Worm (Caenorhabditis elegans) whole organism, midembryonic: ENCODE measurements around the gene R13A1.3.

ENCODE experiments used
- T22C8.4 ChIP-seq: fragments of 200-800 bp; sonication (Bioruptor generic); IDR thresholded peaks from 2 replicates; pipeline ENCODE4 v1.3.6; 2022; ENCODE audit warnings: missing genetic modification characterization, missing compliant biosample characterization
- cog-1 ChIP-seq: sonication (generic microtip); optimal IDR thresholded peaks from 2 replicates; lab custom pipeline; 2016; ENCODE audit warnings: missing genetic modification characterization, missing compliant biosample characterization
- flt-1 ChIP-seq: fragments of 200-800 bp; sonication (Bioruptor generic); IDR thresholded peaks from 2 replicates; pipeline ENCODE4 v1.3.6; 2022; ENCODE audit warnings: missing genetic modification characterization, missing compliant biosample characterization
- klf-2 ChIP-seq: fragments of 200-800 bp; sonication (Bioruptor generic); conservative IDR thresholded peaks from 2 replicates; pipeline ENCODE4 v1.3.6; 2022; ENCODE audit warnings: missing genetic modification reagents, missing genetic modification characterization, missing compliant biosample characterization
- med-1 ChIP-seq: sonication (generic microtip); optimal IDR thresholded peaks from 2 replicates; lab custom pipeline; 2017; ENCODE audit warnings: missing genetic modification characterization, mild to moderate bottlenecking, missing compliant biosample characterization, antibody characterized with exemption, missing genetic modification reagents; ENCODE audit not compliant: insufficient read depth
- ref-1 ChIP-seq: fragments of 200-800 bp; sonication (Bioruptor generic); conservative IDR thresholded peaks from 2 replicates; pipeline ENCODE4 v1.3.6; 2022; ENCODE audit warnings: missing genetic modification reagents, missing genetic modification characterization, missing compliant biosample characterization
- tab-1 ChIP-seq: fragments of 200-800 bp; sonication (Bioruptor generic); IDR thresholded peaks from 2 replicates; pipeline ENCODE4 v1.3.6; 2022; ENCODE audit warnings: missing genetic modification characterization, missing compliant biosample characterization
- ztf-23 ChIP-seq: fragments of 200-800 bp; sonication (Bioruptor generic); IDR thresholded peaks from 2 replicates; pipeline ENCODE4 v1.3.6; 2022; ENCODE audit warnings: missing genetic modification reagents, missing genetic modification characterization, missing compliant biosample characterization
- ztf-29 ChIP-seq: fragments of 200-800 bp; sonication (Bioruptor generic); IDR thresholded peaks from 2 replicates; pipeline ENCODE4 v1.3.6; 2022; ENCODE audit warnings: missing genetic modification reagents, missing genetic modification characterization, missing compliant biosample characterization

Gene R13A1.3

ce11 chrIV:7188528-7189422 is 15.0 kb upstream of the R13A1.3 start, which contains the start of gene srlf-7:
Gene srlf-7, plus strand, starts transcription at chrIV:7189287.
- TF ChIP-seq klf-2 (GFP tag; lab: Robert Waterston, UW) (no peak), cog-1 (tag; lab: Kevin White, UChicago) (no peak), ref-1 (GFP tag; lab: Robert Waterston, UW) (no peak), tab-1 (GFP tag; lab: Robert Waterston, UW) (no peak), med-1 (GFP tag; lab: Kevin White, UChicago) (no peak), ztf-29 (GFP tag; lab: Robert Waterston, UW) (no peak), ztf-23 (GFP tag; lab: Robert Waterston, UW) (no peak), flt-1 (GFP tag; lab: Robert Waterston, UW) (no peak), T22C8.4 (no peak)

- TF ChIP-seq T22C8.4 (no peak), ref-1 (GFP tag; lab: Robert Waterston, UW) (no peak), cog-1 (tag; lab: Kevin White, UChicago) (no peak), klf-2 (GFP tag; lab: Robert Waterston, UW) (no peak), ztf-29 (GFP tag; lab: Robert Waterston, UW) (no peak), tab-1 (GFP tag; lab: Robert Waterston, UW) (no peak)
These were observed 13.4 kb upstream of the R13A1.3 start for ce11 chrIV:7190409-7190808.

DNA sequence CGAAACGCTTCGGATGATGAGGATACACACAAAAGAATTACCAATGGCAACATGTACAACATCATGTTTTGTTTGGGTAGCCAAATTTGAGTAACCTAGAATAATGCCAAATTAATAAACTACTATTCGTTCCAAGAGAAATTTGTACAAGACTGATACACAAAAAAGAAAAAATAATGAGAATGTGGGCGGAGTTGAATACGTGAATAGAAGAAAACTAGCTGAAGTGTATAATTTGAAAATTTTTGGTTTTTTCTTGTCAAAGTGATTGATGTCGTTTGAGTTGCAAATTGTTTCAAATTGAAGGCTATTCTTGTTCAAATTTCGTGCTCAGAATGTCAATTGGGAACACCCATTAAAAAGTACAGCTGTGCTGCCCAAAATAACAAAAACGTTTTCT is 12.1 kb upstream of the R13A1.3 start, which contains the start of gene R13A1.5:
Gene R13A1.5, minus strand, starts transcription at position 101 of the 400 bp plus-strand sequence.
- TF ChIP-seq med-1 (GFP tag; lab: Kevin White, UChicago) (no peak), tab-1 (GFP tag; lab: Robert Waterston, UW) (no peak), cog-1 (tag; lab: Kevin White, UChicago) (no peak), ref-1 (GFP tag; lab: Robert Waterston, UW) (no peak), ztf-29 (GFP tag; lab: Robert Waterston, UW) (no peak), flt-1 (GFP tag; lab: Robert Waterston, UW) (no peak), klf-2 (GFP tag; lab: Robert Waterston, UW) (no peak), ztf-23 (GFP tag; lab: Robert Waterston, UW) (no peak), T22C8.4 (no peak)

- TF ChIP-seq klf-2 (GFP tag; lab: Robert Waterston, UW) (no peak), T22C8.4 (no peak), cog-1 (tag; lab: Kevin White, UChicago) (no peak), ztf-29 (GFP tag; lab: Robert Waterston, UW) (no peak), med-1 (GFP tag; lab: Kevin White, UChicago) (no peak), ztf-23 (GFP tag; lab: Robert Waterston, UW) (no peak), ref-1 (GFP tag; lab: Robert Waterston, UW) (no peak), flt-1 (GFP tag; lab: Robert Waterston, UW) (no peak)
These were observed 8.1 kb upstream of the R13A1.3 start, which contains the start of gene best-16 for ce11 chrIV:7195734-7196133. Gene best-16, minus strand, starts transcription at chrIV:7195834.

DNA sequence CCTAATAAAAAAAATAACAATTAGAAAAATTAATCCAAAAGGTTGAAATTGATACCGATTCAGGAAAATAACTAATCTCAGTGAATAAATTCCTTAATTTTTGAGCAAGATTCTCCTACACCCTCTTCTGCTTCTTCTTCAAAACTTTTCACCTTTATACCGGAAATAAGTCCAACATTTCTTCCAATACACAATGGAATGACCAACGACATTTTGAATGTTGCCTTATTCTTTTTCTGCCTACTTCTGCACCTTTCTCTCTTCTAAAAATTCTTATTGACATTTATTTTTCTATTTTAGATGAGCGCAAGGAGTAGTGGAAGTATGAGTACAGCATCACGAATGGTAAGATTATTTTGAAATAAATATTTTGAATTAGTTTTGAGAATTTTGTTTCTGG is 6.9 kb upstream of the R13A1.3 start, which contains the start of gene unc-8:
Gene unc-8, plus strand, starts transcription at position 301 of the 400 bp plus-strand sequence.
- TF ChIP-seq tab-1 (GFP tag; lab: Robert Waterston, UW), result no peak
- no peak for TF ChIP-seq ztf-23 (GFP tag; lab: Robert Waterston, UW)
- TF ChIP-seq flt-1 (GFP tag; lab: Robert Waterston, UW), result no peak
- no peak for TF ChIP-seq klf-2 (GFP tag; lab: Robert Waterston, UW)
- no peak for TF ChIP-seq med-1 (GFP tag; lab: Kevin White, UChicago)
- TF ChIP-seq T22C8.4, result no peak
- no peak for TF ChIP-seq cog-1 (tag; lab: Kevin White, UChicago)
- TF ChIP-seq ztf-29 (GFP tag; lab: Robert Waterston, UW), result no peak
- TF ChIP-seq ref-1 (GFP tag; lab: Robert Waterston, UW), result no peak

DNA sequence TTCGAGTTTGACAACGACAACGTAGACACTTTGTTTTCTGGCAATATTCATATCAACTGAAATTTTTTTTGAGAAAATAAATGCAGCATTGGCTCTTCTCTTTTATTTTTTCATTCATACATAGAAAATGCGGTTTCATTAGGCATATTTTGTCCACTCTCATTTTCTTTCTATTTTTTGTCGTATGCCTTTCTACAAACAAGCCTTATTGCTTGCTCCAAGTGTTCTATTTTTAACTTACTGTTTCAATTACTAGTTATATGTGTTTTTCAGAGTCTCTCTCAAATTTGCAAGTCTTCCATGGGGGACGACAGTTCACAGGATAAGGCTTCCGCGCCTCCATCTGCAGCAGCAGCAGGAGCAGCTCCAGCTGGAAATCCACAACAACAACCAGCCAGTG is 2.2 kb downstream of the R13A1.3 start, which contains the start of gene kcc-1:
Gene kcc-1, plus strand, starts transcription at position 301 of the 400 bp plus-strand sequence.
- no peak for TF ChIP-seq flt-1 (GFP tag; lab: Robert Waterston, UW)
- no peak for TF ChIP-seq klf-2 (GFP tag; lab: Robert Waterston, UW)
- no peak for TF ChIP-seq ref-1 (GFP tag; lab: Robert Waterston, UW)
- TF ChIP-seq T22C8.4, result no peak
- no peak for TF ChIP-seq tab-1 (GFP tag; lab: Robert Waterston, UW)
- no peak for TF ChIP-seq ztf-29 (GFP tag; lab: Robert Waterston, UW)
- no peak for TF ChIP-seq ztf-23 (GFP tag; lab: Robert Waterston, UW)
- no peak for TF ChIP-seq med-1 (GFP tag; lab: Kevin White, UChicago)
- TF ChIP-seq cog-1 (tag; lab: Kevin White, UChicago), result no peak

DNA sequence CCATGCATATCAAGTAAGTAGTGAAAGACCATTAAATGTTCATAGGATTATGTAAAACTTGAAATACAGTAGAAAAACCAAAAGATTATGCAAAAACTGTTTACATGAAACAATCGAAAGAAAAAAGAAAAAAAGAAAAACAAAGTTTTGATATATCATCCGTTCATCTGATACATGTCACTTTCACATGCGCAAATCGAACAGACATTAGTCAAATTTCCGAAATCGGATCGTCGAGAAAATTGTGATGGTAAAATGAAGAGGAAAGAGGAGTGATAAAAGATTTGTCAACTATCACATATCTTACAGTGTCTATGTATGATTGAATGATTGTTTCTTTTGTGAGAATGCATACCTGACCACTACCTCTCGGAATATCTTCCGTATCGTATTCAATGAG is 5.2 kb downstream of the R13A1.3 start:
- TF ChIP-seq cog-1 (tag; lab: Kevin White, UChicago) (no peak), ref-1 (GFP tag; lab: Robert Waterston, UW) (no peak), med-1 (GFP tag; lab: Kevin White, UChicago) (no peak)

ce11 chrIV:7211313-7211712 is 7.5 kb downstream of the R13A1.3 start:
- TF ChIP-seq flt-1 (GFP tag; lab: Robert Waterston, UW) (no peak), med-1 (GFP tag; lab: Kevin White, UChicago) (no peak), ztf-29 (GFP tag; lab: Robert Waterston, UW) (no peak), tab-1 (GFP tag; lab: Robert Waterston, UW) (no peak), klf-2 (GFP tag; lab: Robert Waterston, UW) (no peak), cog-1 (tag; lab: Kevin White, UChicago) (no peak), ztf-23 (GFP tag; lab: Robert Waterston, UW) (no peak), T22C8.4 (no peak), ref-1 (GFP tag; lab: Robert Waterston, UW) (no peak)
